Fruit fly (Drosophila melanogaster) whole organism, embryonic: ENCODE measurements around the gene salr.
A peak's percentile ranks its signal among the peaks of the same experiment; 100 is the strongest.

Source experiments
- ATbp ChIP-seq: fragments of 200-800 bp; sonication (Bioruptor generic); optimal IDR thresholded peaks from 2 replicates; lab custom pipeline; 2017; ENCODE audit warnings: missing biosample characterization, mild to moderate bottlenecking, missing genetic modification characterization, missing genetic modification reagents
- Asciz ChIP-seq: fragments of 200-800 bp; sonication (Bioruptor generic); optimal IDR thresholded peaks from 2 replicates; lab custom pipeline; 2017; ENCODE audit warnings: missing biosample characterization, mild to moderate bottlenecking, missing genetic modification characterization, missing genetic modification reagents
- Blimp-1 ChIP-seq: fragments of 200-800 bp; sonication (Bioruptor generic); optimal IDR thresholded peaks from 3 replicates; lab custom pipeline; 2018; ENCODE audit warnings: missing biosample characterization, missing genetic modification characterization, mild to moderate bottlenecking, moderate library complexity, missing genetic modification reagents
- CG10147 ChIP-seq: fragments of 200-800 bp; sonication (Bioruptor generic); optimal IDR thresholded peaks from 2 replicates; lab custom pipeline; 2019; ENCODE audit warnings: missing biosample characterization, mild to moderate bottlenecking, missing genetic modification characterization, moderate library complexity
- CG11085 ChIP-seq: fragments of 200-800 bp; sonication (Bioruptor generic); IDR thresholded peaks from 2 replicates; pipeline ENCODE4 v1.3.6; 2022; ENCODE audit warnings: missing biosample characterization, missing genetic modification characterization
- CG11504 ChIP-seq: fragments of 200-800 bp; sonication (Bioruptor generic); optimal IDR thresholded peaks from 3 replicates; lab custom pipeline; 2019; ENCODE audit warnings: missing biosample characterization, mild to moderate bottlenecking, missing genetic modification characterization, moderate library complexity
- CG12219 ChIP-seq: fragments of 200-800 bp; sonication (Bioruptor generic); optimal IDR thresholded peaks from 3 replicates; lab custom pipeline; 2018; ENCODE audit warnings: missing biosample characterization, mild to moderate bottlenecking, missing genetic modification characterization
- CG12391 ChIP-seq: fragments of 200-800 bp; sonication (Bioruptor generic); optimal IDR thresholded peaks from 3 replicates; lab custom pipeline; 2018; ENCODE audit warnings: missing biosample characterization, mild to moderate bottlenecking, missing genetic modification characterization, moderate library complexity
- CG16779 ChIP-seq: fragments of 200-800 bp; sonication (Bioruptor generic); IDR thresholded peaks from 2 replicates; pipeline ENCODE4 v1.3.6; 2022; ENCODE audit warnings: missing biosample characterization, missing genetic modification characterization
- CG17328 ChIP-seq: fragments of 200-800 bp; sonication (Bioruptor generic); IDR thresholded peaks from 2 replicates; pipeline ENCODE4 v1.3.6; 2022; ENCODE audit warnings: missing biosample characterization, missing genetic modification characterization
- CG17361 ChIP-seq: fragments of 200-800 bp; sonication (Bioruptor generic); IDR thresholded peaks from 3 replicates; pipeline ENCODE4 v1.3.6; 2022; ENCODE audit warnings: missing biosample characterization, missing genetic modification characterization
- CG18262 ChIP-seq: fragments of 200-800 bp; optimal IDR thresholded peaks from 3 replicates; lab custom pipeline; 2019; ENCODE audit warnings: missing biosample characterization, mild to moderate bottlenecking, missing genetic modification characterization, moderate library complexity
- CG2199 ChIP-seq: fragments of 200-800 bp; sonication (Bioruptor generic); IDR thresholded peaks from 3 replicates; pipeline ENCODE4 v1.3.6; 2022; ENCODE audit warnings: missing biosample characterization, missing genetic modification characterization
- CG2678 ChIP-seq: fragments of 200-800 bp; sonication (Bioruptor generic); optimal IDR thresholded peaks from 3 replicates; lab custom pipeline; 2019; ENCODE audit warnings: missing biosample characterization, mild to moderate bottlenecking, missing genetic modification characterization, moderate library complexity
- CG2712 ChIP-seq: fragments of 200-800 bp; optimal IDR thresholded peaks from 3 replicates; lab custom pipeline; 2019; ENCODE audit warnings: missing biosample characterization, mild to moderate bottlenecking, missing genetic modification characterization, moderate library complexity
- CG2875 ChIP-seq: fragments of 200-800 bp; sonication (Bioruptor generic); optimal IDR thresholded peaks from 2 replicates; lab custom pipeline; 2017; ENCODE audit warnings: missing biosample characterization, mild to moderate bottlenecking, missing genetic modification characterization, missing genetic modification reagents
- CG31441 ChIP-seq: fragments of 200-800 bp; sonication (Bioruptor generic); IDR thresholded peaks from 2 replicates; pipeline ENCODE4 v1.3.6; 2022; ENCODE audit warnings: missing biosample characterization, missing genetic modification characterization
- CG32767 ChIP-seq: fragments of 200-800 bp; sonication (Bioruptor generic); IDR thresholded peaks from 2 replicates; pipeline ENCODE4 v1.3.6; 2022; ENCODE audit warnings: missing biosample characterization, missing genetic modification characterization
- CG32772 ChIP-seq: fragments of 200-800 bp; sonication (Bioruptor generic); IDR thresholded peaks from 2 replicates; pipeline ENCODE4 v1.3.6; 2022; ENCODE audit warnings: missing biosample characterization, missing genetic modification characterization
- CG4617 ChIP-seq: fragments of 200-800 bp; sonication (Bioruptor generic); optimal IDR thresholded peaks from 3 replicates; lab custom pipeline; 2016; ENCODE audit warnings: missing biosample characterization, missing genetic modification characterization, borderline replicate concordance
- CG5245 ChIP-seq: fragments of 200-800 bp; sonication (Bioruptor generic); optimal IDR thresholded peaks from 3 replicates; lab custom pipeline; 2016; ENCODE audit warnings: missing biosample characterization, missing genetic modification characterization
- CoRest ChIP-seq: fragments of 200-800 bp; sonication (Bioruptor generic); optimal IDR thresholded peaks from 3 replicates; lab custom pipeline; 2018; ENCODE audit warnings: missing biosample characterization, mild to moderate bottlenecking, missing genetic modification characterization, moderate library complexity
- D ChIP-seq, 2 experiments: fragments of 200-800 bp in 1 of 2; fragments of >200 bp in 1 of 2; sonication (Bioruptor generic) in 1 of 2; optimal IDR thresholded peaks; 2 replicates in 1 of 2; 3 replicates in 1 of 2; lab custom pipeline; 2017; ENCODE audit warnings: mild to moderate bottlenecking in 1 of 2, missing biosample characterization in 1 of 2, missing genetic modification characterization in 1 of 2, missing genetic modification reagents in 1 of 2
- E2f1 ChIP-seq: fragments of 200-800 bp; sonication (Bioruptor generic); IDR thresholded peaks from 2 replicates; pipeline ENCODE4 v1.3.6; 2022; ENCODE audit warnings: missing biosample characterization, missing genetic modification characterization
- H15 ChIP-seq: fragments of 200-800 bp; sonication (Bioruptor generic); IDR thresholded peaks from 3 replicates; pipeline ENCODE4 v1.3.6; 2022; ENCODE audit warnings: missing biosample characterization, missing genetic modification characterization
- HLH4C ChIP-seq: fragments of 200-800 bp; sonication (Bioruptor generic); IDR thresholded peaks from 3 replicates; pipeline ENCODE4 v1.3.6; 2022; ENCODE audit warnings: missing biosample characterization, missing genetic modification characterization; ENCODE audit not compliant: partially characterized antibody
- Hr78 ChIP-seq, 2 experiments: fragments of 200-800 bp in 1 of 2; fragments of >200 bp in 1 of 2; sonication (Bioruptor generic) in 1 of 2; optimal IDR thresholded peaks; 2 replicates each; lab custom pipeline; 2017 to 2019; ENCODE audit warnings: missing biosample characterization in 2 of 2, missing genetic modification characterization in 2 of 2, mild to moderate bottlenecking in 1 of 2, moderate library complexity in 1 of 2
- Meics ChIP-seq: fragments of 200-800 bp; sonication (Bioruptor generic); optimal IDR thresholded peaks from 2 replicates; lab custom pipeline; 2017; ENCODE audit warnings: missing biosample characterization, mild to moderate bottlenecking, missing genetic modification characterization
- Mrtf ChIP-seq: fragments of 200-800 bp; sonication (Bioruptor generic); IDR thresholded peaks from 3 replicates; pipeline ENCODE4 v1.3.6; 2022; ENCODE audit warnings: missing biosample characterization, missing genetic modification characterization
- Neu2 ChIP-seq: fragments of 200-800 bp; sonication (Bioruptor generic); optimal IDR thresholded peaks from 3 replicates; lab custom pipeline; 2016; ENCODE audit warnings: missing biosample characterization, missing genetic modification characterization, borderline replicate concordance
- Sox100B ChIP-seq: fragments of 200-800 bp; sonication (Bioruptor generic); optimal IDR thresholded peaks from 3 replicates; lab custom pipeline; 2018; ENCODE audit warnings: missing biosample characterization, mild to moderate bottlenecking, missing genetic modification characterization
- Ssrp ChIP-seq: fragments of 200-800 bp; sonication (Bioruptor generic); optimal IDR thresholded peaks from 2 replicates; lab custom pipeline; 2018; ENCODE audit warnings: missing biosample characterization, mild to moderate bottlenecking, missing genetic modification characterization, moderate library complexity
- Usf ChIP-seq: fragments of 200-800 bp; sonication (Bioruptor generic); optimal IDR thresholded peaks from 2 replicates; lab custom pipeline; 2017; ENCODE audit warnings: missing genotype, missing biosample characterization, missing genetic modification characterization
- cg ChIP-seq: fragments of 200-800 bp; sonication (Bioruptor generic); optimal IDR thresholded peaks from 3 replicates; lab custom pipeline; 2019; ENCODE audit warnings: missing biosample characterization, mild to moderate bottlenecking, missing genetic modification characterization, moderate library complexity
- ci ChIP-seq: fragments of 200-800 bp; sonication (Bioruptor generic); IDR thresholded peaks from 3 replicates; pipeline ENCODE4 v1.3.6; 2022; ENCODE audit warnings: missing biosample characterization, missing genetic modification characterization
- croc ChIP-seq: fragments of 200-800 bp; sonication (Bioruptor generic); conservative IDR thresholded peaks from 3 replicates; pipeline ENCODE4 v1.3.6; 2022; ENCODE audit warnings: missing biosample characterization, missing genetic modification characterization
- crp ChIP-seq, 2 experiments: fragments of 200-800 bp; sonication (Bioruptor generic); optimal IDR thresholded peaks; 2 replicates in 1 of 2; 3 replicates in 1 of 2; lab custom pipeline; 2017; ENCODE audit warnings: missing biosample characterization in 2 of 2, missing genetic modification characterization in 2 of 2, mild to moderate bottlenecking in 1 of 2, moderate library complexity in 1 of 2
- dimm ChIP-seq: fragments of 200-800 bp; sonication (Bioruptor generic); IDR thresholded peaks from 2 replicates; pipeline ENCODE4 v1.3.6; 2022; ENCODE audit warnings: missing biosample characterization, missing genetic modification characterization
- dmrt99B ChIP-seq: fragments of 200-800 bp; sonication (Bioruptor generic); optimal IDR thresholded peaks from 2 replicates; lab custom pipeline; 2018; ENCODE audit warnings: missing biosample characterization, mild to moderate bottlenecking, missing genetic modification characterization, moderate library complexity
- gem ChIP-seq: fragments of 200-800 bp; sonication (Bioruptor generic); optimal IDR thresholded peaks from 2 replicates; lab custom pipeline; 2019; ENCODE audit warnings: missing biosample characterization, mild to moderate bottlenecking, missing genetic modification characterization, moderate library complexity
- ind ChIP-seq: fragments of 200-800 bp; sonication (Bioruptor generic); optimal IDR thresholded peaks from 3 replicates; lab custom pipeline; 2016; ENCODE audit warnings: missing biosample characterization, missing genetic modification characterization
- lola ChIP-seq, 3 experiments: fragments of >200 bp in 2 of 3; fragments of 200-800 bp in 1 of 3; sonication (Bioruptor generic) in 1 of 3; optimal IDR thresholded peaks; 2 replicates each; lab custom pipeline; 2017 to 2019; ENCODE audit warnings: missing biosample characterization in 3 of 3, missing genetic modification characterization in 3 of 3, mild to moderate bottlenecking in 1 of 3, moderate library complexity in 1 of 3
- mld ChIP-seq: fragments of 200-800 bp; sonication (Bioruptor generic); IDR thresholded peaks from 3 replicates; pipeline ENCODE4 v1.3.6; 2022; ENCODE audit warnings: missing biosample characterization, missing genetic modification characterization; ENCODE audit not compliant: partially characterized antibody
- pzg ChIP-seq: fragments of 200-800 bp; sonication (Bioruptor generic); optimal IDR thresholded peaks from 3 replicates; lab custom pipeline; 2018; ENCODE audit warnings: missing biosample characterization, mild to moderate bottlenecking, missing genetic modification characterization, moderate library complexity
- sim ChIP-seq: fragments of 200-800 bp; sonication (Bioruptor generic); IDR thresholded peaks from 2 replicates; pipeline ENCODE4 v1.3.6; 2022; ENCODE audit warnings: missing biosample characterization, missing genetic modification characterization
- sisA ChIP-seq: fragments of 200-800 bp; sonication (Bioruptor generic); IDR thresholded peaks from 2 replicates; pipeline ENCODE4 v1.3.6; 2022; ENCODE audit warnings: missing biosample characterization, missing genetic modification characterization
- trem ChIP-seq: fragments of 200-800 bp; optimal IDR thresholded peaks from 3 replicates; lab custom pipeline; 2019; ENCODE audit warnings: missing biosample characterization, mild to moderate bottlenecking, missing genetic modification characterization, moderate library complexity
- vvl ChIP-seq: fragments of 200-800 bp; sonication (Bioruptor generic); IDR thresholded peaks from 2 replicates; pipeline ENCODE4 v1.3.6; 2022; ENCODE audit warnings: missing biosample characterization, missing genetic modification characterization
- wor ChIP-seq: fragments of 200-800 bp; sonication (Bioruptor generic); IDR thresholded peaks from 2 replicates; pipeline ENCODE4 v1.3.6; 2022; ENCODE audit warnings: missing biosample characterization, missing genetic modification characterization

The salr gene

dm6 chr2L:11340938-11341337, 17.7 kb upstream of the salr start (continued):
- TF ChIP-seq Asciz (peak; percentile 27), CG11085 (GFP tag; lab: Robert Waterston, UW) (no peak), CG2875 (peak; percentile 9), E2f1 (no peak), CG16779 (GFP tag; lab: Robert Waterston, UW) (no peak), cg (GFP tag; lab: Kevin White, UChicago) (no peak), dimm (no peak), CG17328 (GFP tag; lab: Robert Waterston, UW) (peak; percentile 54; the same call in 1 of the 2 replicates), CG31441 (GFP tag; lab: Robert Waterston, UW) (peak; percentile 51), H15 (GFP tag; lab: Robert Waterston, UW) (no peak), CG32767 (GFP tag; lab: Robert Waterston, UW) (no peak), ATbp (GFP tag; lab: Kevin White, UChicago) (peak; percentile 2), Neu2 (GFP tag; lab: Kevin White, UChicago) (no peak), CG4617 (GFP tag; lab: Kevin White, UChicago) (no peak), CG12391 (peak; percentile 62), wor (GFP tag; lab: Robert Waterston, UW) (no peak), sisA (GFP tag; lab: Robert Waterston, UW) (no peak), CG12219 (GFP tag; lab: Kevin White, UChicago) (no peak), Meics (GFP tag; lab: Kevin White, UChicago) (no peak), CG17361 (GFP tag; lab: Robert Waterston, UW) (0 out of 3 replicates have a peak, but pooled peaks have one; percentile 39), ind (GFP tag; lab: Kevin White, UChicago) (no peak), ci (GFP tag; lab: Robert Waterston, UW) (0 out of 3 replicates have a peak, but pooled peaks have one; percentile 31), CG11504 (tag; lab: Kevin White, UChicago) (peak; percentile 52), Usf (GFP tag; lab: Kevin White, UChicago) (no peak), trem (tag; lab: Kevin White, UChicago) (peak; percentile 12), CG2199 (no peak), lola (GFP tag; optimal IDR thresholded peaks at IDR 0.05; lab: Kevin White, UChicago) (peak in 1 of 3 experiments; percentile 58), vvl (GFP tag; lab: Robert Waterston, UW) (peak; percentile 48; the same call in 1 of the 2 replicates), CG18262 (peak; percentile 65), croc (GFP tag; lab: Robert Waterston, UW) (no peak), pzg (GFP tag; lab: Kevin White, UChicago) (no peak), CG2712 (peak; percentile 65), CoRest (tag; lab: Kevin White, UChicago) (peak; percentile 34), D (optimal IDR thresholded peaks at IDR 0.05; lab: Kevin White, UChicago) (no peak), D (GFP tag; optimal IDR thresholded peaks at IDR 0.05; lab: Kevin White, UChicago) (peak; percentile 22), Sox100B (GFP tag; lab: Kevin White, UChicago) (peak; percentile 6), CG2678 (tag; lab: Kevin White, UChicago) (peak; percentile 51), Mrtf (GFP tag; lab: Robert Waterston, UW) (no peak), dmrt99B (tag; lab: Kevin White, UChicago) (peak; percentile 36), mld (GFP tag; lab: Robert Waterston, UW) (no peak), Blimp-1 (GFP tag; lab: Kevin White, UChicago) (peak; percentile 57), HLH4C (no peak), sim (no peak), Ssrp (tag; lab: Kevin White, UChicago) (peak; percentile 29), CG5245 (GFP tag; lab: Kevin White, UChicago) (no peak), gem (tag; lab: Kevin White, UChicago) (peak; percentile 73), CG32772 (GFP tag; lab: Robert Waterston, UW) (peak; percentile 18; the same call in 1 of the 2 replicates), CG10147 (no peak), crp (GFP tag; optimal IDR thresholded peaks at IDR 0.05; lab: Kevin White, UChicago) (no peak), Hr78 (GFP tag; optimal IDR thresholded peaks at IDR 0.05; lab: Kevin White, UChicago) (no peak)
